Fruit fly (Drosophila melanogaster) whole organism, adult: ENCODE measurements around the gene Smug.

Source experiments
- CG11617 ChIP-seq: fragments of 200-800 bp; sonication (Bioruptor generic); optimal IDR thresholded peaks from 2 replicates; lab custom pipeline; 2017; ENCODE audit warnings: mild to moderate bottlenecking, missing biosample characterization, missing genetic modification reagents, missing genetic modification characterization
- CG12768 ChIP-seq: fragments of 200-800 bp; sonication (Bioruptor generic); optimal IDR thresholded peaks from 2 replicates; lab custom pipeline; 2017; ENCODE audit warnings: missing biosample characterization, missing genetic modification characterization, mild to moderate bottlenecking, moderate library complexity, missing genetic modification reagents
- CG14711 ChIP-seq: fragments of 200-800 bp; sonication (Bioruptor generic); optimal IDR thresholded peaks from 2 replicates; lab custom pipeline; 2018; ENCODE audit warnings: missing biosample characterization, mild to moderate bottlenecking, missing genetic modification characterization, moderate library complexity
- CG1620 ChIP-seq: fragments of 200-800 bp; sonication (Bioruptor generic); optimal IDR thresholded peaks from 2 replicates; lab custom pipeline; 2016; ENCODE audit warnings: missing biosample characterization, missing genetic modification characterization
- CG33017 ChIP-seq: fragments of 200-800 bp; sonication (Bioruptor generic); optimal IDR thresholded peaks from 2 replicates; lab custom pipeline; 2018; ENCODE audit warnings: missing biosample characterization, mild to moderate bottlenecking, missing genetic modification characterization, moderate library complexity
- CG5204 ChIP-seq: fragments of 200-800 bp; sonication (Bioruptor generic); optimal IDR thresholded peaks from 2 replicates; lab custom pipeline; 2016; ENCODE audit warnings: missing biosample characterization, missing genetic modification characterization
- CG7045 ChIP-seq: fragments of 200-800 bp; sonication (Bioruptor generic); optimal IDR thresholded peaks from 2 replicates; lab custom pipeline; 2017; ENCODE audit warnings: missing biosample characterization, mild to moderate bottlenecking, missing genetic modification characterization
- CG7101 ChIP-seq: fragments of 200-800 bp; sonication (Bioruptor generic); optimal IDR thresholded peaks from 2 replicates; lab custom pipeline; 2018; ENCODE audit warnings: missing biosample characterization, mild to moderate bottlenecking, missing genetic modification characterization, moderate library complexity
- Clk ChIP-seq: fragments of 200-800 bp; sonication (Bioruptor generic); optimal IDR thresholded peaks from 2 replicates; lab custom pipeline; 2017; ENCODE audit warnings: missing biosample characterization, missing genetic modification characterization
- Crg-1 ChIP-seq: fragments of 200-800 bp; sonication (Bioruptor generic); optimal IDR thresholded peaks from 2 replicates; lab custom pipeline; 2016; ENCODE audit warnings: missing biosample characterization, missing genetic modification characterization
- Hr96 ChIP-seq: fragments of 200-800 bp; sonication (Bioruptor generic); optimal IDR thresholded peaks from 2 replicates; lab custom pipeline; 2016; ENCODE audit warnings: missing biosample characterization, missing genetic modification characterization
- Mnt ChIP-seq: fragments of 200-800 bp; sonication (Bioruptor generic); optimal IDR thresholded peaks from 2 replicates; lab custom pipeline; 2016; ENCODE audit warnings: missing biosample characterization, mild to moderate bottlenecking, missing genetic modification characterization
- bab1 ChIP-seq: fragments of 200-800 bp; sonication (Bioruptor generic); optimal IDR thresholded peaks from 3 replicates; lab custom pipeline; 2019; ENCODE audit warnings: missing biosample characterization, mild to moderate bottlenecking, missing genetic modification characterization, moderate library complexity
- cic ChIP-seq: fragments of 200-800 bp; sonication (Bioruptor generic); optimal IDR thresholded peaks from 2 replicates; lab custom pipeline; 2017; ENCODE audit warnings: missing biosample characterization, mild to moderate bottlenecking, missing genetic modification characterization, moderate library complexity
- cnc ChIP-seq, 2 experiments: fragments of >200 bp; optimal IDR thresholded peaks; 2 replicates each; lab custom pipeline; 2017
- kay ChIP-seq: fragments of 200-800 bp; sonication (Bioruptor generic); peaks from one replicate; lab custom pipeline; 2016; ENCODE audit warnings: missing biosample characterization, missing genetic modification characterization, borderline replicate concordance
- ovo ChIP-seq: fragments of 200-800 bp; sonication (Bioruptor generic); optimal IDR thresholded peaks from 2 replicates; lab custom pipeline; 2016; ENCODE audit warnings: missing biosample characterization, missing genetic modification characterization
- pad ChIP-seq: fragments of 200-800 bp; sonication (Bioruptor generic); optimal IDR thresholded peaks from 3 replicates; lab custom pipeline; 2017; ENCODE audit warnings: missing biosample characterization, missing genetic modification characterization, mild to moderate bottlenecking, moderate library complexity, missing genetic modification reagents
- tj ChIP-seq: fragments of 200-800 bp; sonication (Bioruptor generic); optimal IDR thresholded peaks from 3 replicates; lab custom pipeline; 2017; ENCODE audit warnings: missing biosample characterization, mild to moderate bottlenecking, missing genetic modification characterization, moderate library complexity
- toe ChIP-seq: fragments of 200-800 bp; sonication (Bioruptor generic); optimal IDR thresholded peaks from 2 replicates; lab custom pipeline; 2016; ENCODE audit warnings: missing biosample characterization, missing genetic modification characterization

Gene Smug

DNA sequence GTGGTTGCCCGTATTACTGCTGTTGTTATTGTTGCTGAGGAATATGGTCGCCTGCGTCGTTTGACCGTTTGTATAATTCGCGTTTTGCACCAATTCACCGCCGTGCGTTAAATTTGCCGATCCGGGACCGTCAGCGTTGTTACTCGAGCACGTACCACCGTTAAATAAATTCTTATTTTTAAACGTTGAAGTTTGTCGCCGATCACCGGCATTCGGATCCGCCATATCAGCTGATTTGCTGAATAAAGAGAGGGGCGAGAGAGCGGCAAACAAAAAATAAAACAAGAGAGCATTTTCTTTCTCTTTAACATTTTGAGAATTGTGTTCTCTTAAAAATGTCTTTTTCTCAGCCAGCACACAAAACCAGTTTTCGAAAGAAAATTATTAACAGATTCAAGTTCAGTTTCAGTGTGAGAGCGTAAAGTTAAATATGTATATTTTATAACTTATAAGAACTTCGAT is 31.4 kb upstream of the Smug start:
- TF ChIP-seq cnc (optimal IDR thresholded peaks at IDR 0.05; lab: Kevin White, UChicago) (no peak), CG7101 (tag; lab: Kevin White, UChicago) (peak; percentile 3), Crg-1 (no peak), CG14711 (tag; lab: Kevin White, UChicago) (no peak), toe (GFP tag; lab: Kevin White, UChicago) (no peak), ovo (GFP tag; lab: Kevin White, UChicago) (no peak), CG12768 (GFP tag; lab: Kevin White, UChicago) (peak; percentile 6), Mnt (GFP tag; lab: Kevin White, UChicago) (peak; percentile 7), Clk (GFP tag; lab: Kevin White, UChicago) (no peak), CG11617 (GFP tag; lab: Kevin White, UChicago) (no peak), tj (GFP tag; lab: Kevin White, UChicago) (peak; percentile 80), CG5204 (GFP tag; lab: Kevin White, UChicago) (no peak), CG7045 (GFP tag; lab: Kevin White, UChicago) (no peak), bab1 (peak; percentile 43), CG33017 (tag; lab: Kevin White, UChicago) (peak; percentile 2), cic (peak; percentile 11), pad (GFP tag; lab: Kevin White, UChicago) (no peak), kay (no peak), Hr96 (GFP tag; lab: Kevin White, UChicago) (no peak), CG1620 (GFP tag; lab: Kevin White, UChicago) (no peak)

DNA sequence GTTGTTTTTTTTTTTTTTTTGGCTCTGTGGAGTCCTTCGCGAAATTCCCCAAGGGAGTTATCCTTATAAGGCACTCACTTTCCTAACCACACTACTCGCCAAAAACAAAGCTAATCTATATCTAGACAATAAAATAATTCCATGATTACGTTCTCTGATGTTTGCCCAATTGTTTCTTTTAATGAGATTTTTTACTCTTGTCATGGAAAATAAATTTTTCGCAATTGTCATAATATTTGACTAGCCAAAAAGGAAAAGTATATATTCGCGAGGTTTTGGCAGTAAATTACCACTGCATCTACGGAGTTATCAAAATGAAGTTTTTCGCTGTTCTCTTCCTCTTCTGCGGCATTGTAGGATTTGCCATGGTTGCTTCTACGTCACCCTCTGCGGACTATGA is 30.2 kb upstream of the Smug start, which contains the start of gene CG34278:
CG34278 (plus strand) TSS at position 301 of the 400 bp plus-strand sequence.
- TF ChIP-seq CG33017 (tag; lab: Kevin White, UChicago), result no peak
- no peak for TF ChIP-seq Mnt (GFP tag; lab: Kevin White, UChicago)
- no peak for TF ChIP-seq Clk (GFP tag; lab: Kevin White, UChicago)
- no peak for TF ChIP-seq toe (GFP tag; lab: Kevin White, UChicago)
- no peak for TF ChIP-seq CG7045 (GFP tag; lab: Kevin White, UChicago)
- no peak for TF ChIP-seq cnc (optimal IDR thresholded peaks at IDR 0.05; lab: Kevin White, UChicago)
- no peak for TF ChIP-seq cic
- no peak for TF ChIP-seq CG11617 (GFP tag; lab: Kevin White, UChicago)
- no peak for TF ChIP-seq Hr96 (GFP tag; lab: Kevin White, UChicago)
- no peak for TF ChIP-seq pad (GFP tag; lab: Kevin White, UChicago)

DNA sequence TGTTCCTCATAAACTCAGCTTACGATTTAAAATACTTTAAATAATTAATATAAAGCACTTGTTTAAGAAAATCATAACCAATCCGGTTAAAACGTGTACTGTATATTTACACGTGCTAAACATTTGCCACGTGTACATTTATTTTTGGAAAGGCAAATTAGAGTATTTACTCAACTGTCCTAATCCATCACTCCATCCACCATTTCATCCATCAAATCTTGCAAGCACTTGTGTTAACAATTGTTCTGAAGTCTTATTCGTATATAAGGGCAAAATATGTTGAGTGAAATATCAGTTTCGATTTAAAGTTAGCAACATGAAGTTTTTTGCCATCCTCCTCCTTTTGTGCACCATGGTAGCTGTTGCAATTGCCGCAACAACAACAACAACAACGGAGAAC is 29.1 kb upstream of the Smug start, which contains the start of gene CG42779:
CG42779 (plus strand) TSS at position 301 of the 400 bp plus-strand sequence.
- TF ChIP-seq pad (GFP tag; lab: Kevin White, UChicago) (no peak), Crg-1 (no peak), CG12768 (GFP tag; lab: Kevin White, UChicago) (no peak)

DNA sequence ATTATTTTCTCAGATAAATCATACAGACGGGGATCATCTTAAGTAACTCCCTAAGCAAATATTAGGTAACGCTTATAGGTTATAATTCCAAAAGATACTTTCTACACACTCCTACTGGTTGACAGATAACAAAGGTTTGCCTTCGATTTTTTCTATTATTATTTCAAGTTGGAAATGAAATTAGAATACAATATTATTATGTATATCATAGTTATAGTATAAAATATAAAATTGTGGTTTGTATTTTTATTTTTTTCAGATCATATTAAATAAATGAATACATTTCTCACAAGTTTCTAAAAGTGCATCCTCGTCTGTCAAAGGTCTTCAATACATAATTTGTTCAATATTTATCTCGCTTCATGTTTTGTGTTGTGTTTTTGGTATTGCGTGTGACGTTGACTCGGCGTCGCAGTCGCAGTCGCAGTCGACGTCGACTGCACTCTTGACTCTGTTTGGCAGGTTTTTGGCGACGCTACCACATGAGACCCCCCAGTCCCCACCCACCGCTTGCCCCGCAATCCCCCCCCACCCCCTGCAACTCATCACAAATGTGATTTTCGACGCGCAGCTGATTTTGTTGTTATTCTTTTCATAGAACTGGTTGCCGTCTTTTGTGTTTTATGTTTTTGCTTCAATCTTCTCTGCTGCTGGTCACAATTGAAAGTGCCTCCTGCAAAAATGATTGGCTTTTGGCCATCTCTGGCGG is 27.4 kb upstream of the Smug start:
- TF ChIP-seq CG12768 (GFP tag; lab: Kevin White, UChicago) (no peak), CG14711 (tag; lab: Kevin White, UChicago) (no peak), bab1 (no peak), CG33017 (tag; lab: Kevin White, UChicago) (no peak), tj (GFP tag; lab: Kevin White, UChicago) (no peak), ovo (GFP tag; lab: Kevin White, UChicago) (no peak), Hr96 (GFP tag; lab: Kevin White, UChicago) (no peak), cic (no peak), CG7045 (GFP tag; lab: Kevin White, UChicago) (no peak), kay (no peak)

DNA sequence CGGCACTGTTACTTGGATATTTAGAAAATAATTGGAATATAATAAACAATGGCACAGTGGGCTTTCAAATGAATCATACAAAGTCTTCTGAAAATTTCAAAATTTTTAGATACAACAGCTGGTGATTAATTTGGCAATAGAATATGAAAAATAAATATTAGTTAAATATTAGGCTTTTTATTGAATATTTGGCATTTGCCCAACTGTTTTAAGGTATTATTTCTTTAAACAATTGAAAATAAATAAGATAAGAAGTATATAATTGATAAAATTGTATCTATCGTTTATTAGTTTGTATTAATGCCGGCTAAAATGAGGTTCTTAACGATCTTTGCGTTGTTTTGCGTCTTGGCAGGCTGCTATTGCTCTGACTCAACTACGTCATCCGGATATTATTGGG is 26.2 kb upstream of the Smug start, which contains the start of gene CG45079:
CG45079 (plus strand) TSS at position 301 of the 400 bp plus-strand sequence.
- TF ChIP-seq toe (GFP tag; lab: Kevin White, UChicago) (no peak), CG7101 (tag; lab: Kevin White, UChicago) (no peak), Hr96 (GFP tag; lab: Kevin White, UChicago) (no peak), ovo (GFP tag; lab: Kevin White, UChicago) (no peak), Clk (GFP tag; lab: Kevin White, UChicago) (no peak), CG14711 (tag; lab: Kevin White, UChicago) (no peak), CG5204 (GFP tag; lab: Kevin White, UChicago) (no peak), cnc (optimal IDR thresholded peaks at IDR 0.05; lab: Kevin White, UChicago) (no peak), CG7045 (GFP tag; lab: Kevin White, UChicago) (no peak)

DNA sequence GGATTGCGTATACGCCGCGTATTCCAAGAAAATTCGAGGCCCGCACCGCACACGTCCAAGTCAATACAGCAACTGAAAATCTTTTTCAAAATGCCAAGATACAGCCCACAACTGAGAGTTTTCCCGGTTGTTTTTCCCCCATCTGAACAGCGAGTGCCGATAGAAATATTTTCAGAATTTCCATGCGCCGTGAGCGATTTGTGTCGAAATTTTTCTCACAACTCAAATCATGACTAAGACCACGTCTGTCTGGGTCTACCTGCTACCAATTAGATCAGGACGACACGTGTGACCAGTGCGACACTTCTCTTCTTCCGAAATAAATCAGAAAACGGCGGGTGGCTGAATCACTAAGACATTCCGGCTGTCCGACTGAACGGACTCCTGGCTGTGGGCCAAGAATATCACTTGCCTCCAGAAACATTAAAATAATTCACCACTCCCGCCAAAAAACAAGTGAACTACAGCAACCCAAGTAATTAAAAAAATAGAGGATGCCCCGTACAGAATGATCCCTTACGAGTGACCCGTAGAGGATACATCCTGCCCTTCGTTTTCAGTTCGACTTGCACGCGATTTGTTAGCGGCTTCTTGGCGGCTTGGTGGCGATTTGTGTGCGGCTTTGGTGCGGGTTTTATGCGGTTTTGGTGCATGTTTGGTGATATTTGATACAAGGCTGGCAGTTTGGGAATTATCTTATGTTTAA is 24.9 kb upstream of the Smug start, which contains the start of gene cher:
cher (minus strand) TSS at position 51 of the 706 bp plus-strand sequence.
- TF ChIP-seq CG5204 (GFP tag; lab: Kevin White, UChicago), result no peak
- no peak for TF ChIP-seq Crg-1
- TF ChIP-seq ovo (GFP tag; lab: Kevin White, UChicago), result no peak
- TF ChIP-seq bab1, result no peak
- no peak for TF ChIP-seq cnc (optimal IDR thresholded peaks at IDR 0.05; lab: Kevin White, UChicago)
- TF ChIP-seq cic, result no peak
- no peak for TF ChIP-seq CG11617 (GFP tag; lab: Kevin White, UChicago)
- TF ChIP-seq Hr96 (GFP tag; lab: Kevin White, UChicago), result no peak
- no peak for TF ChIP-seq tj (GFP tag; lab: Kevin White, UChicago)
- TF ChIP-seq pad (GFP tag; lab: Kevin White, UChicago), result no peak
